Fruit fly (Drosophila melanogaster): ENCODE results near the gene Rpn7.
A peak's percentile ranks its signal among the peaks of the same experiment; 100 is the strongest.

Gene Rpn7

DNA sequence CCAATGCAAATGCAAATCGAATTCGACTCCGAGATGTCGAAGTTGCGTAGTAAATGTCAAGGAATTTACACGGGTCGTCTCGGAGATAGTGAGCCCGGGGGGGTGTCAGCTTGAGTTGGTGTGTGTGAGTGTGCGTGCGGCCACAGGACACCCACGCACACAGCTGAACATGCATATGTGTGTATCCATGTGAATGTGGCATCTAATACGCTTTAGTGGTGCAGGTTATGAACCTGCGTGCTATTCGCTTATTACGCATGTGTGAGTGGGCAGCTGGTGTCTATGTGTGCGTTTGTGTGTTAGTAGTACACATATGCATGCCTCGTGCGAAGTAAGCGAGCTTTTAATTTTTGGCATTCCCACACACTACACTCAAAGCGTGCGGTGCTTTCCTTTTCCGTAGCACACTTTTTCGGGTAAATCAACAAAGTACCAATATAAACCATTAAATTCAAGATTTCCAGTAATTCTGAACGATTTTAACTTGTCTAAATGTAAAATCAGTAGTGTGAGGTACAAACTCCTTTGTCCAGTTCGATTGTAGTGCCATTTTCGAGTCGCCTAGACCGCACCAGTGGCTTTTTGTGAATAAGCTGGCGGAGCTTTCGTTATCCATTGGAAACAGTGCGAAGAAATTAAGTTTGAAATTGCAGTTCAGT is 7.1 kb upstream of the Rpn7 start (continued):
- TF ChIP-seq wor (GFP tag; IDR thresholded peaks at IDR 0.05) (peak; percentile 70), Mrtf (GFP tag; IDR thresholded peaks at IDR 0.05) (peak; percentile 81; the same call in 2 of the 3 replicates), CG31388 (GFP tag; optimal IDR thresholded peaks at IDR 0.05) (peak; percentile 67), ken (GFP tag; IDR thresholded peaks at IDR 0.05) (peak; percentile 72), CG9437 (GFP tag; optimal IDR thresholded peaks at IDR 0.05) (peak; percentile 62), Deaf1 (tag; optimal IDR thresholded peaks at IDR 0.05) (peak; percentile 70), Hr3 (GFP tag; optimal IDR thresholded peaks at IDR 0.05) (peak; percentile 84), Hr39 (optimal IDR thresholded peaks at IDR 0.05) (no peak), CG14667 (GFP tag; IDR thresholded peaks at IDR 0.05) (peak; percentile 82), Bteb2 (GFP tag; optimal IDR thresholded peaks at IDR 0.05) (peak; percentile 79), bcd (GFP tag; optimal IDR thresholded peaks at IDR 0.05) (peak; percentile 86), dysf (GFP tag; IDR thresholded peaks at IDR 0.05) (peak; percentile 89), CG17912 (GFP tag; optimal IDR thresholded peaks at IDR 0.05) (no peak), Dip3 (GFP tag; optimal IDR thresholded peaks at IDR 0.05) (peak; percentile 82), rib (GFP tag; IDR thresholded peaks at IDR 0.05) (peak; percentile 75), CG1647 (GFP tag; optimal IDR thresholded peaks at IDR 0.05) (peak; percentile 86), dmrt99B (tag; optimal IDR thresholded peaks at IDR 0.05) (peak; percentile 93), CG7271 (tag; optimal IDR thresholded peaks at IDR 0.05) (no peak), CG14860 (GFP tag; IDR thresholded peaks at IDR 0.05; ENCODE audit: partially characterized antibody) (no peak), vvl (GFP tag; IDR thresholded peaks at IDR 0.05) (peak; percentile 89), Antp (GFP tag; optimal IDR thresholded peaks at IDR 0.05) (peak; percentile 92), lab (GFP tag; optimal IDR thresholded peaks at IDR 0.05) (peak; percentile 96), ind (GFP tag; optimal IDR thresholded peaks at IDR 0.05) (peak; percentile 90), CG1602 (GFP tag; optimal IDR thresholded peaks at IDR 0.05) (peak; percentile 75), ttk (GFP tag; IDR thresholded peaks at IDR 0.05) (peak; percentile 74), disco-r (GFP tag; optimal IDR thresholded peaks at IDR 0.05) (peak; percentile 57), CG16815 (GFP tag; optimal IDR thresholded peaks at IDR 0.05) (peak; percentile 50), hth (optimal IDR thresholded peaks at IDR 0.05) (no peak), fd3F (GFP tag; optimal IDR thresholded peaks at IDR 0.05) (peak; percentile 87), Nf-YA (GFP tag; IDR thresholded peaks at IDR 0.05) (peak; percentile 73), Rfx (GFP tag; IDR thresholded peaks at IDR 0.05) (peak; percentile 90), CG31441 (GFP tag; IDR thresholded peaks at IDR 0.05) (peak; percentile 84), Bdp1 (GFP tag; optimal IDR thresholded peaks at IDR 0.05) (peak; percentile 71), kah (GFP tag; optimal IDR thresholded peaks at IDR 0.05) (peak; percentile 60), CG33213 (GFP tag; optimal IDR thresholded peaks at IDR 0.05) (no peak), Fer2 (tag; optimal IDR thresholded peaks at IDR 0.05) (peak; percentile 77), nom (GFP tag; optimal IDR thresholded peaks at IDR 0.05) (no peak), CG12219 (GFP tag; optimal IDR thresholded peaks at IDR 0.05) (peak; percentile 85), da (GFP tag; optimal IDR thresholded peaks at IDR 0.05) (peak; percentile 4), zen (tag; optimal IDR thresholded peaks at IDR 0.05) (peak; percentile 47), D19A (tag; optimal IDR thresholded peaks at IDR 0.05) (peak; percentile 79), Vsx1 (GFP tag; optimal IDR thresholded peaks at IDR 0.05) (peak; percentile 43), CG15479 (GFP tag; optimal IDR thresholded peaks at IDR 0.05) (no peak), stc (GFP tag; IDR thresholded peaks at IDR 0.05) (peak; percentile 78), B-H2 (GFP tag; optimal IDR thresholded peaks at IDR 0.05) (peak; percentile 84), CG8388 (GFP tag; optimal IDR thresholded peaks at IDR 0.05) (peak; percentile 73), CG34422 (GFP tag; IDR thresholded peaks at IDR 0.05) (peak; percentile 79; the same call in 1 of the 3 replicates), nau (GFP tag; optimal IDR thresholded peaks at IDR 0.05) (no peak), Oaz (GFP tag; IDR thresholded peaks at IDR 0.05) (peak; percentile 74), sr (GFP tag; IDR thresholded peaks at IDR 0.05) (no peak), Hey (tag; optimal IDR thresholded peaks at IDR 0.05) (peak; percentile 72)
